Worm (Caenorhabditis elegans) whole organism, late embryonic: ENCODE data around the gene F21H7.5.

Source experiments
- ama-1 ChIP-seq: fragments of 150-350 bp; optimal IDR thresholded peaks from 2 replicates; lab custom pipeline; 2014
- elt-4 ChIP-seq: sonication (generic microtip); optimal IDR thresholded peaks from 2 replicates; lab custom pipeline; 2016; ENCODE audit warnings: missing genetic modification characterization, missing compliant biosample characterization
- ets-4 ChIP-seq: sonication (generic microtip); optimal IDR thresholded peaks from 2 replicates; lab custom pipeline; 2016; ENCODE audit warnings: missing genetic modification characterization, missing compliant biosample characterization
- hlh-30 ChIP-seq: sonication (generic microtip); optimal IDR thresholded peaks from 2 replicates; lab custom pipeline; 2017; ENCODE audit warnings: antibody characterized with exemption, missing genetic modification characterization, missing compliant biosample characterization; ENCODE audit not compliant: insufficient read depth
- mec-3 ChIP-seq: sonication (generic microtip); optimal IDR thresholded peaks from 2 replicates; lab custom pipeline; 2016; ENCODE audit warnings: borderline replicate concordance, missing genetic modification characterization, missing compliant biosample characterization
- nhr-11 ChIP-seq: fragments of 150-350 bp; optimal IDR thresholded peaks from 2 replicates; lab custom pipeline; 2014; ENCODE audit warnings: missing biosample characterization, missing genetic modification characterization
- pag-3 ChIP-seq: sonication (generic microtip); optimal IDR thresholded peaks from 2 replicates; lab custom pipeline; 2016; ENCODE audit warnings: missing compliant biosample characterization, missing genetic modification characterization, borderline replicate concordance
- pha-4 ChIP-seq: fragments of 150-350 bp; optimal IDR thresholded peaks from 2 replicates; lab custom pipeline; 2018; ENCODE audit warnings: missing biosample characterization, missing genetic modification reagents, missing genetic modification characterization
- sdc-2 ChIP-seq: sonication (generic microtip); optimal IDR thresholded peaks from 2 replicates; lab custom pipeline; 2016; ENCODE audit warnings: missing genotype, missing genetic modification characterization, missing compliant biosample characterization
- unc-86 ChIP-seq: sonication (generic microtip); optimal IDR thresholded peaks from 2 replicates; lab custom pipeline; 2016; ENCODE audit warnings: missing genetic modification characterization, missing compliant biosample characterization

DNA sequence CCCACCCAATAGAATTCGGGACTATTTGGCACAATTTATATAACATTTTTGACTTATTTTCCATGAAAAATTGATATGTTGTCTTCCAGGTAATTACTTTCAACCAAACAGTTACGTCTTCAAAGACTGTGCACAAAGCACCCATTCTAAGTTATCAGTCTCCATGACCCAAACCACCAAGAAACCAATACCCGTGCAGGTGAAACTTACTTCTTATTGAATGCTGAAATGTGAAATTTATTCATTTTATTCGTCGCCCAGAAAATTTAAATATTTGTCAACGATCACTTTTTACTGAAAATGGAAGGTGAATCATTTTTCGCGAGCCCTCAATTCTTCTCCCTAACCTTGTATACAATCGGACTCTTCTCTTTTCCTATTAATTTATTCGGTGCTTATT is 46.8 kb upstream of the F21H7.5 start, which contains the start of gene srh-281:
- no peak for TF ChIP-seq hlh-30 (tag; lab: Kevin White, UChicago)
- TF ChIP-seq ama-1 (lab: Kevin White, UChicago): no peak
- TF ChIP-seq sdc-2 (tag; lab: Kevin White, UChicago): no peak
- no peak for TF ChIP-seq pag-3 (tag; lab: Kevin White, UChicago)
- TF ChIP-seq pha-4 (tag; lab: Kevin White, UChicago): no peak
- no peak for TF ChIP-seq unc-86 (tag; lab: Kevin White, UChicago)
- TF ChIP-seq ets-4 (tag; lab: Kevin White, UChicago): no peak
- TF ChIP-seq mec-3: no peak
- TF ChIP-seq nhr-11: no peak
- no peak for TF ChIP-seq elt-4 (tag; lab: Kevin White, UChicago)
